Worm (Caenorhabditis elegans) whole organism, early embryonic: ENCODE data around the gene F39C12.1.

Experiments
- ceh-13 ChIP-seq: fragments of 200-800 bp; sonication (Bioruptor generic); optimal IDR thresholded peaks from 2 replicates; lab custom pipeline; 2018; ENCODE audit warnings: mild to moderate bottlenecking, missing genetic modification characterization, missing compliant biosample characterization
- ets-7 ChIP-seq: sonication (generic microtip); optimal IDR thresholded peaks from 2 replicates; lab custom pipeline; 2016; ENCODE audit warnings: missing genotype, missing genetic modification characterization, missing compliant biosample characterization
- scrt-1 ChIP-seq: fragments of 200-800 bp; sonication (Bioruptor generic); IDR thresholded peaks from 2 replicates; pipeline ENCODE4 v1.3.6; 2022; ENCODE audit warnings: missing genetic modification characterization, missing compliant biosample characterization
- sea-1 ChIP-seq: fragments of 200-800 bp; sonication (Bioruptor generic); conservative IDR thresholded peaks from 2 replicates; pipeline ENCODE4 v1.3.6; 2022; ENCODE audit warnings: missing genetic modification characterization, missing compliant biosample characterization

ce11 chrX:4794062-4794461 lies 58.9 kb downstream of the F39C12.1 start:
- TF ChIP-seq scrt-1 (GFP tag; lab: Robert Waterston, UW) (no peak), ets-7 (tag; lab: Kevin White, UChicago) (no peak), sea-1 (GFP tag; lab: Robert Waterston, UW) (no peak), ceh-13 (GFP tag; lab: Kevin White, UChicago) (no peak)
